Worm (Caenorhabditis elegans): ENCODE results near the gene T01C8.3.

DNA sequence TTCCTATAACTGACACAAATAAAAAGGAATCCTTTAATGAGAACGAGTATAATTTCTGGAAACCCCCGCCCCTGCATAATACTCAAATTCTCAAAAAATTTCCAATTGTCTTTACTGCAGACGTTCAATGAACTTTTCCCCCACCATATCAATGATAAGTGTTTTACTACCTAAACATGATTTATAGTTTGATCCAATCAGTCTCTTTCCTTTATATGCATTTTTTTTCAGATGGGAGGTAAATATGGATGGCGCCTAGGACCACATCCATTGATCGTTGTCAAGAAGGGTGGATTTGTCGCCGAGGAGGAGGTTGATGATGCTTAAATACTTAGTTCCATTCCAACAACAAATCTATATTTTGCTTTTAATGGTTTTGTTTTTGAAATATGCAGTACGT, 4.1 kb upstream of the T01C8.3 start:
- TF ChIP-seq lin-13 (GFP tag; optimal IDR thresholded peaks at IDR 0.05) (no peak), nhr-12 (tag; optimal IDR thresholded peaks at IDR 0.05) (no peak), egl-27 (tag; optimal IDR thresholded peaks at IDR 0.05) (no peak), zag-1 (tag; optimal IDR thresholded peaks at IDR 0.05) (no peak), mab-5 (tag; optimal IDR thresholded peaks at IDR 0.05) (no peak), nhr-25 (tag; optimal IDR thresholded peaks at IDR 0.05) (no peak), snpc-4 (tag; optimal IDR thresholded peaks at IDR 0.05) (no peak), ama-1 (optimal IDR thresholded peaks at IDR 0.05) (no peak), elt-1 (tag; optimal IDR thresholded peaks at IDR 0.05) (no peak), nhr-21 (tag; optimal IDR thresholded peaks at IDR 0.05) (no peak), ztf-4 (tag; optimal IDR thresholded peaks at IDR 0.05) (no peak), lin-39 (tag; optimal IDR thresholded peaks at IDR 0.05) (no peak), ztf-1 (GFP tag; conservative IDR thresholded peaks at IDR 0.05) (no peak)
